Fruit fly (Drosophila melanogaster): Measurements from ENCODE around the gene CG6912.

dm6 chr3R:15095550-15096031, 41.2 kb downstream of the CG6912 start, which contains the start of gene CG6966:
- TF ChIP-seq pan (optimal IDR thresholded peaks at IDR 0.05) (no peak), br (GFP tag; optimal IDR thresholded peaks at IDR 0.05) (peak; percentile 81), HLH106 (tag; optimal IDR thresholded peaks at IDR 0.05) (peak; percentile 82), fru (GFP tag; optimal IDR thresholded peaks at IDR 0.05) (peak; percentile 85), dsf (GFP tag; optimal IDR thresholded peaks at IDR 0.05; ENCODE audit: borderline replicate concordance) (peak; percentile 60), usp (GFP tag; optimal IDR thresholded peaks at IDR 0.05) (no peak), Abd-B (GFP tag; optimal IDR thresholded peaks at IDR 0.05) (no peak), rgr (GFP tag; optimal IDR thresholded peaks at IDR 0.05) (peak; percentile 95), brk (GFP tag; optimal IDR thresholded peaks at IDR 0.05) (peak; percentile 70), tai (GFP tag; optimal IDR thresholded peaks at IDR 0.05) (no peak), Jra (GFP tag; optimal IDR thresholded peaks at IDR 0.05) (peak; percentile 72), Vsx2 (GFP tag; optimal IDR thresholded peaks at IDR 0.05; ENCODE audit: partially characterized antibody) (peak; percentile 75), GATAd (GFP tag; optimal IDR thresholded peaks at IDR 0.05) (peak; percentile 85), psq (GFP tag; optimal IDR thresholded peaks at IDR 0.05) (peak; percentile 50)
